Worm (Caenorhabditis elegans) whole organism, late embryonic: Measurements from ENCODE around the gene cyp-14A1.

Experiments used
- C08G9.2 ChIP-seq: sonication (generic microtip); optimal IDR thresholded peaks from 2 replicates; lab custom pipeline; 2016; ENCODE audit warnings: mild to moderate bottlenecking, missing genetic modification characterization, moderate library complexity, missing compliant biosample characterization
- C38D4.7 ChIP-seq: fragments of 200-800 bp; sonication (Bioruptor generic); optimal IDR thresholded peaks from 2 replicates; lab custom pipeline; 2018; ENCODE audit warnings: mild to moderate bottlenecking, missing genetic modification characterization, moderate library complexity, missing compliant biosample characterization
- K02D7.2 ChIP-seq: sonication (generic microtip); optimal IDR thresholded peaks from 2 replicates; lab custom pipeline; 2017; ENCODE audit warnings: mild to moderate bottlenecking, missing genetic modification characterization, missing compliant biosample characterization
- Y22D7AL.16 ChIP-seq: sonication (generic microtip); optimal IDR thresholded peaks from 2 replicates; lab custom pipeline; 2016; ENCODE audit warnings: missing genetic modification characterization, missing compliant biosample characterization
- ahr-1 ChIP-seq: sonication (generic microtip); optimal IDR thresholded peaks from 2 replicates; lab custom pipeline; 2016; ENCODE audit warnings: missing genetic modification characterization, missing compliant biosample characterization
- ama-1 ChIP-seq: fragments of 150-350 bp; optimal IDR thresholded peaks from 2 replicates; lab custom pipeline; 2014
- ceh-18 ChIP-seq: sonication (generic microtip); optimal IDR thresholded peaks from 2 replicates; lab custom pipeline; 2016; ENCODE audit warnings: missing genetic modification characterization, missing compliant biosample characterization
- ceh-19 ChIP-seq: fragments of 200-800 bp; sonication (Bioruptor generic); optimal IDR thresholded peaks from 2 replicates; lab custom pipeline; 2018; ENCODE audit warnings: mild to moderate bottlenecking, missing genetic modification characterization, missing compliant biosample characterization
- ceh-22 ChIP-seq: sonication (generic microtip); optimal IDR thresholded peaks from 2 replicates; lab custom pipeline; 2017; ENCODE audit warnings: missing biosample characterization, missing genetic modification characterization
- ceh-24 ChIP-seq: sonication (generic microtip); optimal IDR thresholded peaks from 2 replicates; lab custom pipeline; 2016; ENCODE audit warnings: mild to moderate bottlenecking, missing genetic modification characterization, missing compliant biosample characterization
- ceh-30 ChIP-seq: fragments of 150-350 bp; optimal IDR thresholded peaks from 2 replicates; lab custom pipeline; 2014; ENCODE audit warnings: missing biosample characterization, missing genetic modification characterization
- ceh-31 ChIP-seq: sonication (generic microtip); optimal IDR thresholded peaks from 2 replicates; lab custom pipeline; 2016; ENCODE audit warnings: missing genetic modification characterization, missing compliant biosample characterization
- ceh-34 ChIP-seq: sonication (generic microtip); optimal IDR thresholded peaks from 2 replicates; lab custom pipeline; 2016; ENCODE audit warnings: mild to moderate bottlenecking, missing genetic modification characterization, missing compliant biosample characterization
- ceh-45 ChIP-seq: fragments of 200-800 bp; sonication (Bioruptor generic); IDR thresholded peaks from 2 replicates; pipeline ENCODE4 v1.3.6; 2022; ENCODE audit warnings: missing genetic modification reagents, missing genetic modification characterization, missing compliant biosample characterization
- ceh-48 ChIP-seq: sonication (generic microtip); optimal IDR thresholded peaks from 2 replicates; lab custom pipeline; 2016; ENCODE audit warnings: missing genetic modification characterization, inconsistent platforms, missing compliant biosample characterization
- ceh-6 ChIP-seq: fragments of 200-800 bp; sonication (Bioruptor generic); optimal IDR thresholded peaks from 2 replicates; lab custom pipeline; 2018; ENCODE audit warnings: mild to moderate bottlenecking, missing genetic modification characterization, missing compliant biosample characterization
- ceh-9 ChIP-seq: sonication (generic microtip); optimal IDR thresholded peaks from 2 replicates; lab custom pipeline; 2016; ENCODE audit warnings: mild to moderate bottlenecking, missing genetic modification characterization, inconsistent platforms, missing compliant biosample characterization
- che-1 ChIP-seq: sonication (generic microtip); optimal IDR thresholded peaks from 2 replicates; lab custom pipeline; 2016; ENCODE audit warnings: mild to moderate bottlenecking, missing genetic modification characterization, missing compliant biosample characterization
- dmd-4 ChIP-seq: sonication (generic microtip); optimal IDR thresholded peaks from 2 replicates; lab custom pipeline; 2016; ENCODE audit warnings: borderline replicate concordance, missing genetic modification characterization, missing compliant biosample characterization
- elt-2 ChIP-seq: sonication (generic microtip); optimal IDR thresholded peaks from 2 replicates; lab custom pipeline; 2016; ENCODE audit warnings: missing genetic modification reagents, missing genetic modification characterization, missing compliant biosample characterization
- eyg-1 ChIP-seq: sonication (generic microtip); optimal IDR thresholded peaks from 2 replicates; lab custom pipeline; 2016; ENCODE audit warnings: missing genotype, missing genetic modification characterization, missing compliant biosample characterization
- fkh-10 ChIP-seq: fragments of 150-350 bp; optimal IDR thresholded peaks from 2 replicates; lab custom pipeline; 2014; ENCODE audit warnings: missing biosample characterization, missing genetic modification reagents, missing genetic modification characterization
- fkh-6 ChIP-seq: sonication (generic microtip); optimal IDR thresholded peaks from 2 replicates; lab custom pipeline; 2016; ENCODE audit warnings: missing genetic modification characterization, missing compliant biosample characterization
- gmeb-2 ChIP-seq: sonication (generic microtip); optimal IDR thresholded peaks from 2 replicates; lab custom pipeline; 2016; ENCODE audit warnings: missing genetic modification characterization, inconsistent platforms, missing compliant biosample characterization
- hlh-15 ChIP-seq: sonication (generic microtip); optimal IDR thresholded peaks from 2 replicates; lab custom pipeline; 2016; ENCODE audit warnings: missing genetic modification characterization, missing compliant biosample characterization
- hlh-30 ChIP-seq: sonication (generic microtip); optimal IDR thresholded peaks from 2 replicates; lab custom pipeline; 2017; ENCODE audit warnings: antibody characterized with exemption, missing genetic modification characterization, missing compliant biosample characterization; ENCODE audit not compliant: insufficient read depth
- hlh-6 ChIP-seq: sonication (generic microtip); optimal IDR thresholded peaks from 2 replicates; lab custom pipeline; 2016; ENCODE audit warnings: missing genotype, missing genetic modification characterization, missing compliant biosample characterization
- lin-11 ChIP-seq: fragments of 200-800 bp; sonication (Bioruptor generic); optimal IDR thresholded peaks from 2 replicates; lab custom pipeline; 2018; ENCODE audit warnings: mild to moderate bottlenecking, missing genetic modification characterization, missing compliant biosample characterization
- madf-2 ChIP-seq: sonication (generic microtip); optimal IDR thresholded peaks from 2 replicates; lab custom pipeline; 2017; ENCODE audit warnings: missing genetic modification characterization, missing compliant biosample characterization
- nfya-1 ChIP-seq: sonication (generic microtip); optimal IDR thresholded peaks from 2 replicates; lab custom pipeline; 2017; ENCODE audit warnings: missing genetic modification characterization, mild to moderate bottlenecking, missing compliant biosample characterization, antibody characterized with exemption, moderate library complexity
- nhr-232 ChIP-seq: sonication (generic microtip); optimal IDR thresholded peaks from 2 replicates; lab custom pipeline; 2016; ENCODE audit warnings: missing genetic modification characterization, missing compliant biosample characterization
- npax-4 ChIP-seq: sonication (generic microtip); optimal IDR thresholded peaks from 2 replicates; lab custom pipeline; 2016; ENCODE audit warnings: missing genetic modification characterization, missing compliant biosample characterization
- pag-3 ChIP-seq: sonication (generic microtip); optimal IDR thresholded peaks from 2 replicates; lab custom pipeline; 2016; ENCODE audit warnings: missing compliant biosample characterization, missing genetic modification characterization, borderline replicate concordance
- pax-1 ChIP-seq: fragments of 150-350 bp; optimal IDR thresholded peaks from 2 replicates; lab custom pipeline; 2014; ENCODE audit warnings: missing biosample characterization, missing genetic modification characterization
- pha-2 ChIP-seq: sonication (generic microtip); optimal IDR thresholded peaks from 2 replicates; lab custom pipeline; 2017; ENCODE audit warnings: mild to moderate bottlenecking, missing genetic modification characterization, missing compliant biosample characterization
- pqm-1 ChIP-seq: sonication (generic microtip); optimal IDR thresholded peaks from 2 replicates; lab custom pipeline; 2016; ENCODE audit warnings: missing genetic modification characterization, missing compliant biosample characterization
- ref-2 ChIP-seq: sonication (generic microtip); optimal IDR thresholded peaks from 2 replicates; lab custom pipeline; 2016; ENCODE audit warnings: missing genetic modification characterization, missing compliant biosample characterization
- rnt-1 ChIP-seq: sonication (generic microtip); optimal IDR thresholded peaks from 2 replicates; lab custom pipeline; 2016; ENCODE audit warnings: missing genetic modification characterization, missing compliant biosample characterization
- sox-2 ChIP-seq: fragments of 200-800 bp; sonication (Bioruptor generic); IDR thresholded peaks from 2 replicates; pipeline ENCODE4 v1.3.6; 2022; ENCODE audit warnings: missing genetic modification reagents, missing genetic modification characterization, missing compliant biosample characterization
- sox-4 ChIP-seq: sonication (generic microtip); optimal IDR thresholded peaks from 2 replicates; lab custom pipeline; 2017; ENCODE audit warnings: mild to moderate bottlenecking, missing genetic modification characterization, inconsistent platforms, missing compliant biosample characterization
- syd-9 ChIP-seq: sonication (generic microtip); optimal IDR thresholded peaks from 2 replicates; lab custom pipeline; 2016; ENCODE audit warnings: mild to moderate bottlenecking, missing genetic modification characterization, moderate library complexity, missing compliant biosample characterization
- tbx-2 ChIP-seq: sonication (generic microtip); optimal IDR thresholded peaks from 2 replicates; lab custom pipeline; 2016; ENCODE audit warnings: missing genetic modification characterization, missing compliant biosample characterization
- tbx-7 ChIP-seq: sonication (generic microtip); optimal IDR thresholded peaks from 2 replicates; lab custom pipeline; 2016; ENCODE audit warnings: missing genotype, missing genetic modification characterization, missing compliant biosample characterization
- ttx-3 ChIP-seq: sonication (generic microtip); optimal IDR thresholded peaks from 2 replicates; lab custom pipeline; 2016; ENCODE audit warnings: missing genetic modification reagents, missing genetic modification characterization, missing compliant biosample characterization
- unc-3 ChIP-seq, 2 experiments: fragments of 200-800 bp in 1 of 2; sonication (Bioruptor generic) in 1 of 2; sonication (generic microtip) in 1 of 2; conservative IDR thresholded peaks in 1 of 2; optimal IDR thresholded peaks in 1 of 2; 2 replicates each; pipeline versions ENCODE4 v1.3.6 to Lab custom; 2016 to 2022; ENCODE audit warnings: missing compliant biosample characterization in 2 of 2, missing genetic modification characterization in 2 of 2, missing genetic modification reagents in 1 of 2
- unc-42 ChIP-seq: sonication (generic microtip); optimal IDR thresholded peaks from 2 replicates; lab custom pipeline; 2016; ENCODE audit warnings: missing genotype, missing genetic modification characterization, missing compliant biosample characterization
- unc-55 ChIP-seq: sonication (generic microtip); optimal IDR thresholded peaks from 2 replicates; lab custom pipeline; 2017; ENCODE audit warnings: missing biosample characterization, missing genetic modification reagents, missing genetic modification characterization
- unc-86 ChIP-seq: sonication (generic microtip); optimal IDR thresholded peaks from 2 replicates; lab custom pipeline; 2016; ENCODE audit warnings: missing genetic modification characterization, missing compliant biosample characterization
- zip-5 ChIP-seq: sonication (generic microtip); optimal IDR thresholded peaks from 2 replicates; lab custom pipeline; 2016; ENCODE audit warnings: missing genetic modification characterization, missing compliant biosample characterization

cyp-14A1 gene

DNA sequence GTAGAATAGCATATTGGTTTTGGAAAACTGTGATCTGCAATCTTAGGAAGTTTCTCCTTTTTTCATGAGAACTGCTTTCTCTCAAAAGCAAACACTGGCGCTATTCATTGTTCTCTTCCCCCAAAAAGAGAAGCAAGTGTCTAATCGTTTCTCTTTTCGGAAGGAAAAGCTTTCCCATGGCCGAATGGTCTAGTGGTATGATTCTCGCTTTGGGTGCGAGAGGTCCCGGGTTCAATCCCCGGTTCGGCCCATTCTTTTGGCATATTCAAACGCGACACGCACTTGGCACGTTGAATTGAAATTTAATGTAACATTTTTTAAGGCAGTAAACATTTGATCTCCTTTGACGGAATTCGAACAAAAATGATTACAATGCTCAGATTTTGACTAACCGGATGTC, 40.7 kb upstream of the cyp-14A1 start (continued):
- TF ChIP-seq dmd-4 (tag; lab: Kevin White, UChicago) (no peak), ceh-48 (no peak)
- TF ChIP-seq, all 69 proteins: peak for 0

- TF ChIP-seq hlh-15 (tag; lab: Kevin White, UChicago) (peak; percentile 87), syd-9 (tag; lab: Kevin White, UChicago) (peak; percentile 89), rnt-1 (peak; percentile 80), ceh-30 (tag; lab: Kevin White, UChicago) (peak; percentile 54), ceh-31 (tag; lab: Kevin White, UChicago) (peak; percentile 82), hlh-30 (tag; lab: Kevin White, UChicago) (peak; percentile 71), hlh-6 (tag; lab: Kevin White, UChicago) (peak; percentile 89), ahr-1 (tag; lab: Kevin White, UChicago) (peak; percentile 86), che-1 (tag; lab: Kevin White, UChicago) (peak; percentile 91), fkh-10 (peak; percentile 83), madf-2 (tag; lab: Kevin White, UChicago) (peak; percentile 89), ttx-3 (tag; lab: Kevin White, UChicago) (peak; percentile 91), sox-2 (GFP tag; lab: Robert Waterston, UW) (peak; percentile 92), tbx-7 (tag; lab: Kevin White, UChicago) (peak; percentile 29), npax-4 (tag; lab: Kevin White, UChicago) (peak; percentile 91), unc-3 (GFP tag; conservative IDR thresholded peaks at IDR 0.05; lab: Robert Waterston, UW) (peak; percentile 91), unc-3 (tag; optimal IDR thresholded peaks at IDR 0.05; lab: Kevin White, UChicago) (peak; percentile 92), zip-5 (tag; lab: Kevin White, UChicago) (peak; percentile 67), pax-1 (tag; lab: Kevin White, UChicago) (no peak), ceh-34 (tag; lab: Kevin White, UChicago) (peak; percentile 91), Y22D7AL.16 (tag; lab: Kevin White, UChicago) (peak; percentile 90), ceh-19 (GFP tag; lab: Kevin White, UChicago) (peak; percentile 90), pqm-1 (peak; percentile 53), ceh-9 (tag; lab: Kevin White, UChicago) (peak; percentile 77), elt-2 (tag; lab: Kevin White, UChicago) (peak; percentile 94), nfya-1 (tag; lab: Kevin White, UChicago) (peak; percentile 80), C38D4.7 (GFP tag; lab: Kevin White, UChicago) (peak; percentile 88), ceh-18 (tag; lab: Kevin White, UChicago) (peak; percentile 78), ceh-45 (GFP tag; lab: Robert Waterston, UW) (peak; percentile 89), tbx-2 (tag; lab: Kevin White, UChicago) (peak; percentile 85), eyg-1 (peak; percentile 86), ceh-48 (peak; percentile 80), ceh-22 (tag; lab: Kevin White, UChicago) (no peak), nhr-232 (tag; lab: Kevin White, UChicago) (peak; percentile 82), pha-2 (tag; lab: Kevin White, UChicago) (peak; percentile 84), unc-55 (GFP tag; lab: Kevin White, UChicago) (peak; percentile 62), lin-11 (tag; lab: Kevin White, UChicago) (peak; percentile 90), K02D7.2 (tag; lab: Kevin White, UChicago) (peak; percentile 89), ceh-24 (peak; percentile 83), fkh-6 (tag; lab: Kevin White, UChicago) (peak; percentile 89), pag-3 (tag; lab: Kevin White, UChicago) (peak; percentile 74), ama-1 (lab: Kevin White, UChicago) (no peak), sox-4 (tag; lab: Kevin White, UChicago) (peak; percentile 89), ceh-6 (GFP tag; lab: Kevin White, UChicago) (peak; percentile 94), C08G9.2 (peak; percentile 71), unc-42 (tag; lab: Kevin White, UChicago) (peak; percentile 68), dmd-4 (tag; lab: Kevin White, UChicago) (peak; percentile 89), gmeb-2 (tag; lab: Kevin White, UChicago) (peak; percentile 94), ref-2 (tag; lab: Kevin White, UChicago) (peak; percentile 83), unc-86 (tag; lab: Kevin White, UChicago) (peak; percentile 91)
Observed at ce11 chrX:13306869-13307446, 39.8 kb upstream of the cyp-14A1 start.
